Fruit fly (Drosophila melanogaster): ENCODE data around the gene ergic53.

Gene ergic53

DNA sequence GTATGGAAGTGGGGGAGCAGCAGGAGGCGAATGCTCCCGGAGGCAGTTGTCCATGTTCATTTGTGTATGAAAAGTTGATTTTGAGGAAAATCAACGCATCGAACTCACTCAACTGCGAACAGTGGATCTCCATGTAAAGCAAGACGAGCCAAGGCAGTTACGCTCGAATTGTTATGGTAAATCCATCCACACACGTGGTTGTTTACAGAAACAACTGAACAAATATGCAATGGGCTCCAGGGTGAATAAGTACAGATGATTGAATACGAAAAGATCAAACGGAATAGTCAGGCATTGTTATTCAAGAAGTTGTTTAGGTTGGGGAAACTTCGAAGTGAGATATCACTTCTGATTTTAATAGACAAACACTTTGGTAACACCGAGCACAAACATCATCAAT, 49.3 kb downstream of the ergic53 start (continued):
- TF ChIP-seq disco-r (GFP tag; optimal IDR thresholded peaks at IDR 0.05) (peak; percentile 37), CG6813 (GFP tag; optimal IDR thresholded peaks at IDR 0.05) (peak; percentile 39), h (optimal IDR thresholded peaks at IDR 0.05) (no peak), exex (tag; optimal IDR thresholded peaks at IDR 0.05) (peak; percentile 6), CG6175 (GFP tag; IDR thresholded peaks at IDR 0.05) (no peak), dan (GFP tag; IDR thresholded peaks at IDR 0.05) (no peak), bowl (GFP tag; IDR thresholded peaks at IDR 0.05) (peak; percentile 34; the same call in 1 of the 2 replicates), CG14050 (GFP tag; IDR thresholded peaks at IDR 0.05) (no peak), ash1 (GFP tag; optimal IDR thresholded peaks at IDR 0.05) (no peak), Elba2 (GFP tag; optimal IDR thresholded peaks at IDR 0.05) (no peak), kay (GFP tag; optimal IDR thresholded peaks at IDR 0.05) (no peak), Pdp1 (GFP tag; optimal IDR thresholded peaks at IDR 0.05) (peak in 1 of 2 experiments; percentile 12), Dfd (GFP tag; optimal IDR thresholded peaks at IDR 0.05) (no peak), CG4424 (GFP tag; optimal IDR thresholded peaks at IDR 0.05) (no peak), Hmr (GFP tag; optimal IDR thresholded peaks at IDR 0.05) (peak; percentile 82), bigmax (GFP tag; optimal IDR thresholded peaks at IDR 0.05) (no peak), pan (optimal IDR thresholded peaks at IDR 0.05) (no peak), pan (GFP tag; optimal IDR thresholded peaks at IDR 0.05 in 1 of 2, IDR thresholded peaks at IDR 0.05 in 1 of 2) (no peak), unc-4 (GFP tag; IDR thresholded peaks at IDR 0.05; ENCODE audit: partially characterized antibody) (no peak), Mes4 (GFP tag; optimal IDR thresholded peaks at IDR 0.05) (peak; percentile 11), CG12219 (GFP tag; optimal IDR thresholded peaks at IDR 0.05) (peak; percentile 31), Aef1 (GFP tag; IDR thresholded peaks at IDR 0.05) (no peak), Jarid2 (GFP tag; optimal IDR thresholded peaks at IDR 0.05) (no peak), slp2 (GFP tag; optimal IDR thresholded peaks at IDR 0.05) (no peak), tin (GFP tag; optimal IDR thresholded peaks at IDR 0.05) (no peak), Six4 (GFP tag; optimal IDR thresholded peaks at IDR 0.05) (no peak), CG17328 (GFP tag; IDR thresholded peaks at IDR 0.05) (no peak), Hey (tag; optimal IDR thresholded peaks at IDR 0.05) (no peak), Hsf (GFP tag; optimal IDR thresholded peaks at IDR 0.05) (no peak), pfk (GFP tag; optimal IDR thresholded peaks at IDR 0.05) (no peak), CG17568 (GFP tag; optimal IDR thresholded peaks at IDR 0.05) (no peak), CG6654 (GFP tag; optimal IDR thresholded peaks at IDR 0.05) (no peak), amos (GFP tag; IDR thresholded peaks at IDR 0.05; ENCODE audit: partially characterized antibody) (no peak), lilli (GFP tag; optimal IDR thresholded peaks at IDR 0.05) (no peak), CG10565 (GFP tag; optimal IDR thresholded peaks at IDR 0.05) (no peak), HLHmδ (GFP tag; optimal IDR thresholded peaks at IDR 0.05) (no peak), eyg (GFP tag; optimal IDR thresholded peaks at IDR 0.05) (peak; percentile 14), CG12104 (GFP tag; optimal IDR thresholded peaks at IDR 0.05) (peak; percentile 8), CG6254 (GFP tag; optimal IDR thresholded peaks at IDR 0.05) (no peak), zfh2 (GFP tag; optimal IDR thresholded peaks at IDR 0.05) (no peak), HLH3B (GFP tag; IDR thresholded peaks at IDR 0.05) (peak; percentile 44; the same call in 1 of the 2 replicates), CG2678 (tag; optimal IDR thresholded peaks at IDR 0.05) (peak; percentile 67), dmrt11E (tag; optimal IDR thresholded peaks at IDR 0.05) (no peak), crol (GFP tag; IDR thresholded peaks at IDR 0.05) (no peak), gfzf (GFP tag; optimal IDR thresholded peaks at IDR 0.05) (no peak), CG7271 (tag; optimal IDR thresholded peaks at IDR 0.05) (no peak), CG3838 (GFP tag; optimal IDR thresholded peaks at IDR 0.05) (no peak), CG6689 (GFP tag; IDR thresholded peaks at IDR 0.05) (no peak), Camta (GFP tag; optimal IDR thresholded peaks at IDR 0.05) (peak; percentile 7), jumu (GFP tag; optimal IDR thresholded peaks at IDR 0.05) (no peak), CG18476 (GFP tag; optimal IDR thresholded peaks at IDR 0.05) (peak; percentile 11), Ets65A (GFP tag) (no peak)

Data from whole organism, embryonic.